Fruit fly (Drosophila melanogaster): ENCODE results near the gene CG31683.

DNA sequence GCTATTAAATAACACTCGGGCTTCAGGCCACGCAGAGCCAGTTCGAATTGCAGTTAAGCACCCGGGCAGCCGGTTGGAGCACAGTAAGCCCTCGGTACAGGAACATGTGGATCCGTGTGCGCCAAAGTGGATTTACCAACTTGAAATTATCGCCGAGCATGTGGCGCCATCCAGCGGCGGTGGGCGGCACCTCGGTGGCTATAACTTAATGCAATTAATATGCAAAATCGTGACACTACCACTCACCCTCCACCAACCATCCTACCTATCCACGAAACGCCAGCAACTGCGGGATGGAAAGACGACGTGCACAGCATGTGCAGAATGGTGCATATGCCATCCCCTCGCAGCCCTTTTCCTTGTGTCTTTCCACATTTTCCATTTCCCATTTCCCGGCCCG lies 38.4 kb upstream of the CG31683 start:
- no peak for TF ChIP-seq CG8478 (optimal IDR thresholded peaks at IDR 0.05)
- peak; percentile 81 to 91 for TF ChIP-seq CTCF (optimal IDR thresholded peaks at IDR 0.05)

Measured in S2 (cell line).